Fruit fly (Drosophila melanogaster): ENCODE results near the gene CG6733.
A peak's percentile ranks its signal among the peaks of the same experiment; 100 is the strongest.

- TF ChIP-seq gl (tag; optimal IDR thresholded peaks at IDR 0.05) (peak; percentile 70), Ets98B (GFP tag; IDR thresholded peaks at IDR 0.05) (no peak), CG4496 (GFP tag; IDR thresholded peaks at IDR 0.05) (peak; percentile 49; the same call in 1 of the 3 replicates)
Observed at dm6 chr3R:23147625-23148024, 50.1 kb downstream of the CG6733 start.

All from whole organism, pupa.